Fruit fly (Drosophila melanogaster) whole organism, embryonic: ENCODE measurements around the gene CG12560.
A peak's percentile ranks its signal among the peaks of the same experiment; 100 is the strongest.

Experiments
- Adf1 ChIP-seq: fragments of 200-800 bp; sonication (Bioruptor generic); IDR thresholded peaks from 2 replicates; pipeline ENCODE4 v1.3.6; 2022; ENCODE audit warnings: missing biosample characterization, missing genetic modification characterization
- Antp ChIP-seq: fragments of 200-800 bp; sonication (Bioruptor generic); optimal IDR thresholded peaks from 3 replicates; lab custom pipeline; 2016; ENCODE audit warnings: missing biosample characterization, missing genetic modification characterization
- BtbVII ChIP-seq: fragments of 200-800 bp; sonication (Bioruptor generic); optimal IDR thresholded peaks from 3 replicates; lab custom pipeline; 2017; ENCODE audit warnings: missing biosample characterization, mild to moderate bottlenecking, missing genetic modification characterization
- CG1024 ChIP-seq: fragments of 200-800 bp; sonication (Bioruptor generic); IDR thresholded peaks from 2 replicates; pipeline ENCODE4 v1.3.6; 2022; ENCODE audit warnings: missing biosample characterization, missing genetic modification characterization
- CG11398 ChIP-seq: fragments of 200-800 bp; sonication (Bioruptor generic); optimal IDR thresholded peaks from 2 replicates; lab custom pipeline; 2016; ENCODE audit warnings: missing biosample characterization, missing genetic modification characterization
- CG11696 ChIP-seq: fragments of 200-800 bp; sonication (Bioruptor generic); IDR thresholded peaks from 2 replicates; pipeline ENCODE4 v1.3.6; 2022; ENCODE audit warnings: missing biosample characterization, missing genetic modification characterization
- CG12659 ChIP-seq: fragments of 200-800 bp; sonication (Bioruptor generic); optimal IDR thresholded peaks from 3 replicates; lab custom pipeline; 2017; ENCODE audit warnings: mild to moderate bottlenecking, missing biosample characterization, missing genetic modification reagents, missing genetic modification characterization
- CG12942 ChIP-seq: fragments of 200-800 bp; sonication (Bioruptor generic); optimal IDR thresholded peaks from 3 replicates; lab custom pipeline; 2016; ENCODE audit warnings: missing biosample characterization, missing genetic modification characterization
- CG15269 ChIP-seq: fragments of 200-800 bp; sonication (Bioruptor generic); optimal IDR thresholded peaks from 2 replicates; lab custom pipeline; 2018; ENCODE audit warnings: missing biosample characterization, mild to moderate bottlenecking, missing genetic modification characterization, moderate library complexity
- CG1529 ChIP-seq: fragments of 200-800 bp; sonication (Bioruptor generic); optimal IDR thresholded peaks from 3 replicates; lab custom pipeline; 2018; ENCODE audit warnings: missing biosample characterization, missing genetic modification characterization
- CG16863 ChIP-seq: fragments of 200-800 bp; sonication (Bioruptor generic); optimal IDR thresholded peaks from 3 replicates; lab custom pipeline; 2016; ENCODE audit warnings: missing biosample characterization, missing genetic modification characterization
- CG2202 ChIP-seq: fragments of 200-800 bp; sonication (Bioruptor generic); optimal IDR thresholded peaks from 2 replicates; lab custom pipeline; 2018; ENCODE audit warnings: missing biosample characterization, mild to moderate bottlenecking, missing genetic modification characterization
- CG2712 ChIP-seq: fragments of 200-800 bp; optimal IDR thresholded peaks from 3 replicates; lab custom pipeline; 2019; ENCODE audit warnings: missing biosample characterization, mild to moderate bottlenecking, missing genetic modification characterization, moderate library complexity
- CG3065 ChIP-seq: fragments of 200-800 bp; sonication (Bioruptor generic); optimal IDR thresholded peaks from 2 replicates; lab custom pipeline; 2016; ENCODE audit warnings: missing biosample characterization, missing genetic modification characterization
- CG32532 ChIP-seq: fragments of 200-800 bp; sonication (Bioruptor generic); IDR thresholded peaks from 2 replicates; pipeline ENCODE4 v1.3.6; 2022; ENCODE audit warnings: missing biosample characterization, missing genetic modification characterization
- CG34224 ChIP-seq: fragments of 200-800 bp; sonication (Bioruptor generic); IDR thresholded peaks from 3 replicates; pipeline ENCODE4 v1.3.6; 2022; ENCODE audit warnings: missing biosample characterization, missing genetic modification characterization; ENCODE audit not compliant: partially characterized antibody
- CG3726 ChIP-seq: fragments of 200-800 bp; sonication (Bioruptor generic); IDR thresholded peaks from 3 replicates; pipeline ENCODE4, ENCODE4 v1.3.6; 2022; ENCODE audit warnings: missing biosample characterization, missing genetic modification characterization
- CG3838 ChIP-seq: fragments of 200-800 bp; sonication (Bioruptor generic); optimal IDR thresholded peaks from 3 replicates; lab custom pipeline; 2016; ENCODE audit warnings: missing biosample characterization, missing genetic modification characterization
- CG4730 ChIP-seq: fragments of 200-800 bp; sonication (Bioruptor generic); IDR thresholded peaks from 2 replicates; pipeline ENCODE4 v1.3.6; 2022; ENCODE audit warnings: missing biosample characterization, missing genetic modification characterization
- CG5953 ChIP-seq: fragments of 200-800 bp; sonication (Bioruptor generic); IDR thresholded peaks from 2 replicates; pipeline ENCODE4 v1.3.6; 2022; ENCODE audit warnings: missing biosample characterization, missing genetic modification characterization
- CG7786 ChIP-seq: fragments of 200-800 bp; sonication (Bioruptor generic); optimal IDR thresholded peaks from 2 replicates; lab custom pipeline; 2016; ENCODE audit warnings: missing biosample characterization, missing genetic modification characterization
- CG8281 ChIP-seq: fragments of 200-800 bp; sonication (Bioruptor generic); optimal IDR thresholded peaks from 2 replicates; lab custom pipeline; 2018; ENCODE audit warnings: missing biosample characterization, mild to moderate bottlenecking, missing genetic modification characterization, moderate library complexity
- D ChIP-seq, 2 experiments: fragments of 200-800 bp in 1 of 2; fragments of >200 bp in 1 of 2; sonication (Bioruptor generic) in 1 of 2; optimal IDR thresholded peaks; 2 replicates in 1 of 2; 3 replicates in 1 of 2; lab custom pipeline; 2017; ENCODE audit warnings: mild to moderate bottlenecking in 1 of 2, missing biosample characterization in 1 of 2, missing genetic modification characterization in 1 of 2, missing genetic modification reagents in 1 of 2
- Dip2 ChIP-seq: fragments of 200-800 bp; sonication (Bioruptor generic); IDR thresholded peaks from 2 replicates; pipeline ENCODE4 v1.3.6; 2022; ENCODE audit warnings: missing biosample characterization, missing genetic modification characterization
- Hr78 ChIP-seq, 2 experiments: fragments of 200-800 bp in 1 of 2; fragments of >200 bp in 1 of 2; sonication (Bioruptor generic) in 1 of 2; optimal IDR thresholded peaks; 2 replicates each; lab custom pipeline; 2017 to 2019; ENCODE audit warnings: missing biosample characterization in 2 of 2, missing genetic modification characterization in 2 of 2, mild to moderate bottlenecking in 1 of 2, moderate library complexity in 1 of 2
- Mad ChIP-seq: fragments of 200-800 bp; sonication (Bioruptor generic); optimal IDR thresholded peaks from 2 replicates; lab custom pipeline; 2016; ENCODE audit warnings: missing biosample characterization, missing genetic modification characterization
- PHDP ChIP-seq: fragments of 200-800 bp; sonication (Bioruptor generic); optimal IDR thresholded peaks from 3 replicates; lab custom pipeline; 2018; ENCODE audit warnings: missing biosample characterization, mild to moderate bottlenecking, missing genetic modification characterization, moderate library complexity
- Pdp1 ChIP-seq, 2 experiments: fragments of 200-800 bp; sonication (Bioruptor generic); optimal IDR thresholded peaks; 3 replicates each; lab custom pipeline; 2016; ENCODE audit warnings: missing biosample characterization in 2 of 2, missing genetic modification characterization in 2 of 2, mild to moderate bottlenecking in 1 of 2, moderate library complexity in 1 of 2
- Ptx1 ChIP-seq: fragments of 200-800 bp; sonication (Bioruptor generic); IDR thresholded peaks from 2 replicates; pipeline ENCODE4 v1.3.6; 2022; ENCODE audit warnings: missing biosample characterization, missing genetic modification characterization
- bab2 ChIP-seq: fragments of 200-800 bp; sonication (Bioruptor generic); optimal IDR thresholded peaks from 2 replicates; lab custom pipeline; 2016; ENCODE audit warnings: missing biosample characterization, missing genetic modification characterization
- bbx ChIP-seq: fragments of 200-800 bp; sonication (Bioruptor generic); IDR thresholded peaks from 2 replicates; pipeline ENCODE4 v1.3.6; 2022; ENCODE audit warnings: missing biosample characterization, missing genetic modification characterization; ENCODE audit not compliant: partially characterized antibody
- ems ChIP-seq: fragments of 200-800 bp; sonication (Bioruptor generic); optimal IDR thresholded peaks from 3 replicates; lab custom pipeline; 2016; ENCODE audit warnings: missing biosample characterization, missing genetic modification characterization
- ham ChIP-seq: fragments of 200-800 bp; sonication (Bioruptor generic); IDR thresholded peaks from 2 replicates; pipeline ENCODE4 v1.3.6; 2022; ENCODE audit warnings: missing biosample characterization, missing genetic modification characterization
- her ChIP-seq: fragments of 200-800 bp; sonication (Bioruptor generic); optimal IDR thresholded peaks from 2 replicates; lab custom pipeline; 2016; ENCODE audit warnings: missing biosample characterization, missing genetic modification characterization
- jing ChIP-seq: fragments of 200-800 bp; sonication (Bioruptor generic); optimal IDR thresholded peaks from 2 replicates; lab custom pipeline; 2018; ENCODE audit warnings: missing biosample characterization, mild to moderate bottlenecking, missing genetic modification characterization
- jumu ChIP-seq: fragments of 200-800 bp; sonication (Bioruptor generic); optimal IDR thresholded peaks from 3 replicates; lab custom pipeline; 2016; ENCODE audit warnings: missing biosample characterization, missing genetic modification characterization
- kah ChIP-seq: fragments of 200-800 bp; sonication (Bioruptor generic); optimal IDR thresholded peaks from 2 replicates; lab custom pipeline; 2018; ENCODE audit warnings: missing biosample characterization, mild to moderate bottlenecking, missing genetic modification characterization
- mam ChIP-seq: fragments of 200-800 bp; sonication (Bioruptor generic); optimal IDR thresholded peaks from 3 replicates; lab custom pipeline; 2016; ENCODE audit warnings: missing biosample characterization, missing genetic modification characterization
- nerfin-2 ChIP-seq: fragments of 200-800 bp; sonication (Bioruptor generic); IDR thresholded peaks from 2 replicates; pipeline ENCODE4 v1.3.6; 2022; ENCODE audit warnings: missing biosample characterization, missing genetic modification characterization; ENCODE audit not compliant: partially characterized antibody
- odd ChIP-seq: fragments of 200-800 bp; sonication (Bioruptor generic); optimal IDR thresholded peaks from 2 replicates; lab custom pipeline; 2017; ENCODE audit warnings: missing biosample characterization, mild to moderate bottlenecking, missing genetic modification characterization
- otp ChIP-seq: fragments of 200-800 bp; sonication (Bioruptor generic); IDR thresholded peaks from 3 replicates; pipeline ENCODE4, ENCODE4 v1.3.6; 2022; ENCODE audit warnings: missing biosample characterization, missing genetic modification characterization
- pita ChIP-seq: fragments of 200-800 bp; sonication (Bioruptor generic); optimal IDR thresholded peaks from 2 replicates; lab custom pipeline; 2017; ENCODE audit warnings: missing biosample characterization, mild to moderate bottlenecking, missing genetic modification characterization
- psq ChIP-seq: fragments of 200-800 bp; sonication (Bioruptor generic); optimal IDR thresholded peaks from 2 replicates; lab custom pipeline; 2017; ENCODE audit warnings: missing biosample characterization, missing genetic modification characterization
- pzg ChIP-seq: fragments of 200-800 bp; sonication (Bioruptor generic); optimal IDR thresholded peaks from 3 replicates; lab custom pipeline; 2018; ENCODE audit warnings: missing biosample characterization, mild to moderate bottlenecking, missing genetic modification characterization, moderate library complexity
- schlank ChIP-seq: fragments of 200-800 bp; sonication (Bioruptor generic); optimal IDR thresholded peaks from 2 replicates; lab custom pipeline; 2018; ENCODE audit warnings: missing biosample characterization, mild to moderate bottlenecking, missing genetic modification characterization
- sisA ChIP-seq: fragments of 200-800 bp; sonication (Bioruptor generic); IDR thresholded peaks from 2 replicates; pipeline ENCODE4 v1.3.6; 2022; ENCODE audit warnings: missing biosample characterization, missing genetic modification characterization

The CG12560 gene

dm6 chr2L:8004072-8004471, 5.2 kb downstream of the CG12560 start, which contains the start of gene Wwox (continued):
- TF ChIP-seq CG7786 (GFP tag; lab: Kevin White, UChicago) (no peak), CG1529 (no peak), bbx (GFP tag; lab: Robert Waterston, UW) (peak; percentile 63; the same call in 1 of the 2 replicates), BtbVII (no peak), CG16863 (GFP tag; lab: Kevin White, UChicago) (no peak), CG3065 (GFP tag; lab: Kevin White, UChicago) (no peak), her (GFP tag; lab: Kevin White, UChicago) (no peak), CG8281 (tag; lab: Kevin White, UChicago) (no peak), D (optimal IDR thresholded peaks at IDR 0.05; lab: Kevin White, UChicago) (no peak), D (GFP tag; optimal IDR thresholded peaks at IDR 0.05; lab: Kevin White, UChicago) (no peak), PHDP (tag; lab: Kevin White, UChicago) (no peak), jing (GFP tag; lab: Kevin White, UChicago) (no peak), CG12659 (no peak), odd (no peak)

DNA sequence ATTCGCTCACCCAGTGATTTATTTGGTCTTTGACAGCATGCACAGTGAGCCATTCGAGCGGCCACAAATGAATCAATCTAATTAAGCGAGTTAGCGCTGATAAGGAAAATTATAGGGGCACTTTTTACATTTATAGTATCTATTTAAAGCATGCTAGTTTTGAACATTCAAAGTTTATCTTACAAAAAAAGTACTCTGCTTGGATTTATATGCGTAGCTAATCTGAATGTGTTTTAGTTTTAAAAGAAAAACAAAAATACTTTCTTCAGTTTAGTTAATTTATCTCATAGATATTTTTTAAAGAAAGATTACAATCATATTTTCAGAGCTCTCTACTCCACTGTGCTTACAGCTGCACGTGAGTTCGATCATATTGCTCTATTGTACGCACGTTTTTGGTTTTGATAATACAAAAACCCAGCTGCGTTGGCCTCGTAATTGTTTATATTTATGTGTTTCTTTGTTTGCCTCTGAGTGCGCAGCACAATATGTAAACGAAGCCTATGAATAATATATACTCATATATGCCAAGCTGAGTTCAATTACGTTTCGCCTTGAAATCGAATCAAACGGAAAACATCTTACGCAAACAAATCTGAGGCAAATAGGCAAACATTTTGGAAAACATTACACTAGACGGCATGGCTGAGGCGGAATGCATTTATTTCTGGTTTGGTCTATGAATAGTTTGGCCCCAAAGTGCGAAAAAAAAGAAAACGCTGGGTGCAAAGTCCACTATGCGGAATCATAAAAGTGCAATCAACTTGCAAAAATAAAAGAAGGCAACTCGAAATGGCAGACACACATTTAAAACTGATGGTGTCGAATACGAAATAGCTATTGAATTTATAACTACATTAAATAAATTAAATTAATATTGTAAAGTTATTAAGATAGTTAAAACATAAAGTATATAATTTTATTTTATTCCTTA, 7.3 kb downstream of the CG12560 start:
- TF ChIP-seq CG2202 (tag; lab: Kevin White, UChicago) (peak; percentile 56), CG11398 (peak; percentile 46), kah (GFP tag; lab: Kevin White, UChicago) (peak; percentile 76), nerfin-2 (no peak), CG15269 (tag; lab: Kevin White, UChicago) (peak; percentile 91), ham (GFP tag; lab: Robert Waterston, UW) (0 out of 2 replicates have a peak, but pooled peaks have one; percentile 29), otp (GFP tag; lab: Robert Waterston, UW) (peak; percentile 74; the same call in 2 of the 3 replicates), CG2712 (tag; lab: Kevin White, UChicago) (peak; percentile 92), jing (GFP tag; lab: Kevin White, UChicago) (peak; percentile 73), Hr78 (GFP tag; optimal IDR thresholded peaks at IDR 0.05; lab: Kevin White, UChicago) (peak in 1 of 2 experiments; percentile 54), CG1024 (GFP tag; lab: Robert Waterston, UW) (0 out of 2 replicates have a peak, but pooled peaks have one; percentile 28), bab2 (GFP tag; lab: Kevin White, UChicago) (peak; percentile 81), schlank (tag; lab: Kevin White, UChicago) (peak; percentile 48), ems (GFP tag; lab: Kevin White, UChicago) (peak; percentile 90), Ptx1 (GFP tag; lab: Robert Waterston, UW) (peak; percentile 91), CG5953 (GFP tag; lab: Robert Waterston, UW) (peak; percentile 68), Pdp1 (GFP tag; optimal IDR thresholded peaks at IDR 0.05; lab: Kevin White, UChicago) (peak; percentile 73 to 80), CG3838 (GFP tag; lab: Kevin White, UChicago) (peak; percentile 69), Dip2 (GFP tag; lab: Robert Waterston, UW) (peak; percentile 27; the same call in 1 of the 2 replicates), sisA (GFP tag; lab: Robert Waterston, UW) (peak; percentile 83), pita (no peak), Antp (GFP tag; lab: Kevin White, UChicago) (peak; percentile 78), CG4730 (GFP tag; lab: Robert Waterston, UW) (peak; percentile 81), CG12942 (GFP tag; lab: Kevin White, UChicago) (peak; percentile 75), CG32532 (GFP tag; lab: Robert Waterston, UW) (peak; percentile 85), CG11696 (GFP tag; lab: Robert Waterston, UW) (peak; percentile 65), CG34224 (no peak; the same call in 2 of the 3 replicates), psq (GFP tag; lab: Kevin White, UChicago) (peak; percentile 52), CG3726 (GFP tag; lab: Robert Waterston, UW) (peak; percentile 68; the same call in 1 of the 3 replicates), Adf1 (GFP tag; lab: Robert Waterston, UW) (peak; percentile 57), pzg (no peak), her (GFP tag; lab: Kevin White, UChicago) (peak; percentile 80), mam (GFP tag; lab: Kevin White, UChicago) (peak; percentile 74), Mad (GFP tag; lab: Kevin White, UChicago) (peak; percentile 56), jumu (peak; percentile 74)
